Worm (Caenorhabditis elegans): ENCODE measurements around the gene C50D2.10.

- TF ChIP-seq unc-3 (GFP tag; conservative IDR thresholded peaks at IDR 0.05) (no peak), unc-3 (tag; optimal IDR thresholded peaks at IDR 0.05) (no peak), lin-11 (tag; optimal IDR thresholded peaks at IDR 0.05) (no peak), elt-2 (tag; optimal IDR thresholded peaks at IDR 0.05) (no peak)
Measured at ce11 chrII:51352-51751, 47.6 kb upstream of the C50D2.10 start, which contains the start of gene sptl-1.

Data from whole organism, late embryonic.